Worm (Caenorhabditis elegans) whole organism, L1 larva: ENCODE measurements around the gene gld-3.
"Not testable (repeated sequence)": the region's sequence is repeated elsewhere in the genome, so short reads cannot be mapped to it uniquely, and the experiment has no call there.

Experiments
- ceh-82 ChIP-seq, 3 experiments: fragments of 150-350 bp in 1 of 3; sonication (generic microtip) in 2 of 3; optimal IDR thresholded peaks; 2 replicates each; lab custom pipeline; 2014 to 2017; ENCODE audit warnings: missing biosample characterization in 3 of 3, missing genetic modification characterization in 3 of 3
- egl-13 ChIP-seq: sonication (generic microtip); optimal IDR thresholded peaks from 2 replicates; lab custom pipeline; 2016; ENCODE audit warnings: missing genotype, missing genetic modification reagents, missing genetic modification characterization, missing compliant biosample characterization
- egl-27 ChIP-seq, 2 experiments: fragments of 150-350 bp in 1 of 2; sonication (generic microtip); optimal IDR thresholded peaks; 3 replicates each; lab custom pipeline; 2017 to 2018; ENCODE audit warnings: missing biosample characterization in 2 of 2, missing genetic modification characterization in 2 of 2, missing genetic modification reagents in 2 of 2
- fos-1 ChIP-seq: fragments of 150-350 bp; optimal IDR thresholded peaks from 2 replicates; lab custom pipeline; 2014; ENCODE audit warnings: missing biosample characterization, missing genetic modification characterization
- isw-1 ChIP-seq: fragments of 200-800 bp; sonication (Bioruptor generic); IDR thresholded peaks from 2 replicates; pipeline ENCODE4 v1.3.6; 2022; ENCODE audit warnings: missing genetic modification characterization, missing compliant biosample characterization
- lin-15B ChIP-seq: fragments of 150-350 bp; sonication (generic microtip); optimal IDR thresholded peaks from 3 replicates; lab custom pipeline; 2014; ENCODE audit warnings: missing biosample characterization, missing genetic modification characterization
- lir-3 ChIP-seq: sonication (generic microtip); optimal IDR thresholded peaks from 2 replicates; lab custom pipeline; 2016; ENCODE audit warnings: mild to moderate bottlenecking, missing genetic modification characterization, moderate library complexity, missing compliant biosample characterization; ENCODE audit not compliant: poor library complexity
- mab-9 ChIP-seq: fragments of 200-800 bp; sonication (Bioruptor generic); IDR thresholded peaks from 2 replicates; pipeline ENCODE4 v1.3.6; 2022; ENCODE audit warnings: missing genetic modification reagents, missing genetic modification characterization, missing compliant biosample characterization
- nhr-12 ChIP-seq: sonication (generic microtip); optimal IDR thresholded peaks from 2 replicates; lab custom pipeline; 2017; ENCODE audit warnings: missing biosample characterization, missing genetic modification characterization
- nhr-85 ChIP-seq: sonication (generic microtip); peaks from one replicate; lab custom pipeline; 2016; ENCODE audit warnings: missing genetic modification characterization, inconsistent platforms, missing compliant biosample characterization
- snu-23 ChIP-seq: sonication (generic microtip); optimal IDR thresholded peaks from 2 replicates; lab custom pipeline; 2016; ENCODE audit warnings: missing genetic modification characterization, missing compliant biosample characterization

ce11 chrII:7153095-7153494, 20.7 kb downstream of the gld-3 start:
- TF ChIP-seq mab-9 (GFP tag; lab: Robert Waterston, UW); fos-1 (tag; lab: Kevin White, UChicago); isw-1 (GFP tag; lab: Robert Waterston, UW); nhr-12; ceh-82 (tag; optimal IDR thresholded peaks at IDR 0.05; lab: Kevin White, UChicago); egl-13 (tag; lab: Kevin White, UChicago); snu-23; lir-3 (tag; lab: Kevin White, UChicago); nhr-85 (tag; lab: Kevin White, UChicago); lin-15B (tag; lab: Kevin White, UChicago); egl-27 (tag; optimal IDR thresholded peaks at IDR 0.05; lab: Kevin White, UChicago): not testable (repeated sequence)
